Worm (Caenorhabditis elegans) whole organism, early embryonic: ENCODE results near the gene K09A11.1.

Source experiments
- B0310.2 ChIP-seq: sonication (generic microtip); optimal IDR thresholded peaks from 2 replicates; lab custom pipeline; 2016; ENCODE audit warnings: mild to moderate bottlenecking, missing genetic modification characterization, missing compliant biosample characterization
- F13C5.2 ChIP-seq: sonication (generic microtip); optimal IDR thresholded peaks from 2 replicates; lab custom pipeline; 2017; ENCODE audit warnings: mild to moderate bottlenecking, missing genetic modification characterization, inconsistent platforms, missing compliant biosample characterization
- aly-1 ChIP-seq: sonication (generic microtip); optimal IDR thresholded peaks from 2 replicates; lab custom pipeline; 2016; ENCODE audit warnings: missing genetic modification characterization, missing compliant biosample characterization
- ama-1 ChIP-seq: fragments of 150-350 bp; optimal IDR thresholded peaks from 2 replicates; lab custom pipeline; 2014
- ceh-13 ChIP-seq: fragments of 200-800 bp; sonication (Bioruptor generic); optimal IDR thresholded peaks from 2 replicates; lab custom pipeline; 2018; ENCODE audit warnings: mild to moderate bottlenecking, missing genetic modification characterization, missing compliant biosample characterization
- ceh-36 ChIP-seq: sonication (generic microtip); optimal IDR thresholded peaks from 2 replicates; lab custom pipeline; 2016; ENCODE audit warnings: missing genetic modification characterization, inconsistent platforms, missing compliant biosample characterization
- ets-7 ChIP-seq: sonication (generic microtip); optimal IDR thresholded peaks from 2 replicates; lab custom pipeline; 2016; ENCODE audit warnings: missing genotype, missing genetic modification characterization, missing compliant biosample characterization
- flt-1 ChIP-seq: fragments of 200-800 bp; sonication (Bioruptor generic); IDR thresholded peaks from 2 replicates; pipeline ENCODE4 v1.3.6; 2022; ENCODE audit warnings: missing genetic modification characterization, missing compliant biosample characterization
- hmbx-1 ChIP-seq: sonication (generic microtip); optimal IDR thresholded peaks from 2 replicates; lab custom pipeline; 2016; ENCODE audit warnings: mild to moderate bottlenecking, missing genetic modification characterization, missing compliant biosample characterization
- hmg-4 ChIP-seq: fragments of 200-800 bp; sonication (Bioruptor generic); optimal IDR thresholded peaks from 2 replicates; lab custom pipeline; 2018; ENCODE audit warnings: mild to moderate bottlenecking, missing genetic modification characterization, missing compliant biosample characterization
- hnd-1 ChIP-seq: sonication (generic microtip); optimal IDR thresholded peaks from 2 replicates; lab custom pipeline; 2016; ENCODE audit warnings: missing genetic modification characterization, missing compliant biosample characterization
- pes-1 ChIP-seq: fragments of 200-800 bp; sonication (Bioruptor generic); IDR thresholded peaks from 2 replicates; pipeline ENCODE4 v1.3.6; 2022; ENCODE audit warnings: missing genetic modification reagents, missing genetic modification characterization, missing compliant biosample characterization
- scrt-1 ChIP-seq: fragments of 200-800 bp; sonication (Bioruptor generic); IDR thresholded peaks from 2 replicates; pipeline ENCODE4 v1.3.6; 2022; ENCODE audit warnings: missing genetic modification characterization, missing compliant biosample characterization
- sea-1 ChIP-seq: fragments of 200-800 bp; sonication (Bioruptor generic); conservative IDR thresholded peaks from 2 replicates; pipeline ENCODE4 v1.3.6; 2022; ENCODE audit warnings: missing genetic modification characterization, missing compliant biosample characterization
- tbx-11 ChIP-seq: fragments of 200-800 bp; sonication (Bioruptor generic); IDR thresholded peaks from 2 replicates; pipeline ENCODE4 v1.3.6; 2022; ENCODE audit warnings: missing genetic modification characterization, missing compliant biosample characterization
- tbx-37 ChIP-seq: fragments of 200-800 bp; sonication (Bioruptor generic); conservative IDR thresholded peaks from 2 replicates; pipeline ENCODE4 v1.3.6; 2022; ENCODE audit warnings: missing genetic modification reagents, missing genetic modification characterization, missing compliant biosample characterization
- tra-4 ChIP-seq: sonication (generic microtip); optimal IDR thresholded peaks from 2 replicates; lab custom pipeline; 2017; ENCODE audit warnings: missing genetic modification characterization, missing compliant biosample characterization

Gene K09A11.1

ce11 chrX:13262195-13262594 lies at the start of gene K09A11.1:
K09A11.1 (plus strand) TSS chrX:13262495.
- TF ChIP-seq hmbx-1 (tag; lab: Kevin White, UChicago) (no peak), pes-1 (no peak), ceh-36 (tag; lab: Kevin White, UChicago) (no peak), ceh-13 (GFP tag; lab: Kevin White, UChicago) (no peak), scrt-1 (GFP tag; lab: Robert Waterston, UW) (no peak), tra-4 (no peak)

- TF ChIP-seq tbx-37 (GFP tag; lab: Robert Waterston, UW): no peak
- TF ChIP-seq hmbx-1 (tag; lab: Kevin White, UChicago): no peak
- TF ChIP-seq flt-1 (GFP tag; lab: Robert Waterston, UW): no peak
- no peak for TF ChIP-seq ceh-36 (tag; lab: Kevin White, UChicago)
These were observed 49.8 kb upstream of the K09A11.1 start for ce11 chrX:13212528-13212927.

DNA sequence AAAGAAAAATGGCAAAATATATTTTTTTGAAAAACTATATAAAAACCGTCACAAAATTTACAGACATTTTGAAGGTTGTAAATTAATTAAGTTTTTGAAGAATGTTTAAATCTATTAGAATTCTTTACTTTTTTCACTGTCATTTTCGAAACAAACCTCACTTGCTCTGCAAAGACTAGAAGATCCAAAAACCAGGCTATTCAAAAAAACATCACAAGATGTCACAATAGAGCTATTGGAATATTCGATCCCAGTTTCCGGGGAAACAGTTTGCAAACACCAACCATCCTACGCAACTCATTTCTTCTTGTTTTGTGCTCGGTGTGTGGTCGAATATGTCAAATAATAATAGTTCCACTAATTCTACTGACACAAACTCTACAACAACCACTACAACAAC lies 45.5 kb upstream of the K09A11.1 start, which contains the start of gene R12H7.4:
TSS of gene R12H7.4 (plus strand) at position 301 of the 400 bp plus-strand sequence.
- no peak for TF ChIP-seq ama-1 (lab: Kevin White, UChicago)
- TF ChIP-seq tbx-11: no peak
- TF ChIP-seq ceh-13 (GFP tag; lab: Kevin White, UChicago): no peak
- TF ChIP-seq hmbx-1 (tag; lab: Kevin White, UChicago): no peak
- no peak for TF ChIP-seq tbx-37 (GFP tag; lab: Robert Waterston, UW)
- no peak for TF ChIP-seq sea-1 (GFP tag; lab: Robert Waterston, UW)
- no peak for TF ChIP-seq hmg-4 (GFP tag; lab: Kevin White, UChicago)
- no peak for TF ChIP-seq aly-1 (tag; lab: Kevin White, UChicago)
- no peak for TF ChIP-seq ceh-36 (tag; lab: Kevin White, UChicago)
- no peak for TF ChIP-seq ets-7 (tag; lab: Kevin White, UChicago)
- TF ChIP-seq tra-4: no peak
- TF ChIP-seq flt-1 (GFP tag; lab: Robert Waterston, UW): no peak
- TF ChIP-seq pes-1: no peak
- no peak for TF ChIP-seq F13C5.2 (tag; lab: Kevin White, UChicago)
- no peak for TF ChIP-seq B0310.2 (tag; lab: Kevin White, UChicago)
- TF ChIP-seq hnd-1 (tag; lab: Kevin White, UChicago): no peak
- no peak for TF ChIP-seq scrt-1 (GFP tag; lab: Robert Waterston, UW)

DNA sequence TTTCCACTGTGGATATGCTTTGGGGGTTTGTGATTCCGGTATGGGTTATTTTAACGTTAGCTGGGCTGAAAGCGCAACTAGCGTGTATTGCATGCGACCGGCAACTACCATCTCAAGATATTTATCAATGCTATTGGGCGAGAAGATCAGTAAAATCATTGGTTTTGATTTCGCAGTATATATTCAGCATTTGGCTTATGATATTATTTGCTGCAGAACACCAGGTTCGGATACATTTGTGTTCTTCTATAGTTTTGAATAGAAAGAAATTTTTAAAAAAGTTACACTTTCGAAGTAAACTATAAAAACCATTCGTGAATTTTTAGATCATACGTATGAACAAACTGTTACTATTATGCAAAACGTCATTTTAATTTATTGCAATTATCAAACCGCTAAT lies 44.4 kb upstream of the K09A11.1 start:
- TF ChIP-seq hmg-4 (GFP tag; lab: Kevin White, UChicago): no peak

DNA sequence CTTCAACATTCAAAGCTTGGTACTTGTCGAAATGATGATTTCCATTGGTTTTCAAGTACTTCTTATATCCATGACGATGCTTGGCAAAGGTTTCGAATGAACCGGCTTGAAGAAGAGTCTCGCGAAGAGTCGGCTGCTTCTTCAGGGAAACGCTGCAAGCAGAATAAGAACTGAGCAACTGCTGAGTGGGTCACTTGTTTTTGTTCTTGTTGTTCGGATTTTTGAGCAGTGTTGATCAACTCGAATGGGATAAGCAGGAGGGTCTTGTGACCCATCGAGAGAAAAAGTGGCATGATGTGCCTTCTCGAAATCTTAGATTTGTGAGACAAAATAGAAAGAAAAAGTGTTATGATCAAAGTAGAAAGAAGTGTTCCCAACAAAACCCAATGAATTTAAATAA lies 41.7 kb upstream of the K09A11.1 start:
- TF ChIP-seq F13C5.2 (tag; lab: Kevin White, UChicago): no peak
- TF ChIP-seq sea-1 (GFP tag; lab: Robert Waterston, UW): no peak
- no peak for TF ChIP-seq ets-7 (tag; lab: Kevin White, UChicago)
- no peak for TF ChIP-seq hnd-1 (tag; lab: Kevin White, UChicago)
- no peak for TF ChIP-seq hmbx-1 (tag; lab: Kevin White, UChicago)
- TF ChIP-seq pes-1: no peak
- no peak for TF ChIP-seq tbx-11
- TF ChIP-seq scrt-1 (GFP tag; lab: Robert Waterston, UW): no peak
- no peak for TF ChIP-seq hmg-4 (GFP tag; lab: Kevin White, UChicago)
- no peak for TF ChIP-seq ceh-36 (tag; lab: Kevin White, UChicago)

DNA sequence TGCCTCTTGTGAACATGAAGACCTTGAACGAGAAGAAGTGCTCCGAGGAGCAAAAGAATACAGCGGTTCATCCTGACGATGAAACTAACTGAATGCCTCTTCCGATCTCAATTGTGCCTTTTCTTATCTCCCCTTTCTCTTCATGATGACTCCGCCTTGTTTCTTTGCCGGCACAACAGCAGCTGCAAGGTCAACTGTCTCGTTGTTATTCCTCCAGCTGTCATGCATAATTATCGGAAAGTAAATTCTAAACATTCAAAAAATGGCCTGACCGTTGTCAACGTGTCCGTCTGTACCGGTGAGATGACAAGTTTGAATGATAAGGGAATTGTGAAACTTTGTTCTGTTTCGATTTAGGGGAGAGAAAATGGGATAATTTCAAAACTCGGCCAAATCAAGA lies 40.9 kb upstream of the K09A11.1 start, which contains the start of gene asp-4:
TSS of gene asp-4 (minus strand) at position 106 of the 400 bp plus-strand sequence.
- TF ChIP-seq tra-4 (no peak), aly-1 (tag; lab: Kevin White, UChicago) (no peak), sea-1 (GFP tag; lab: Robert Waterston, UW) (no peak), B0310.2 (tag; lab: Kevin White, UChicago) (no peak), hmbx-1 (tag; lab: Kevin White, UChicago) (no peak), ama-1 (lab: Kevin White, UChicago) (no peak), ceh-36 (tag; lab: Kevin White, UChicago) (no peak), tbx-11 (no peak), flt-1 (GFP tag; lab: Robert Waterston, UW) (no peak), F13C5.2 (tag; lab: Kevin White, UChicago) (no peak), pes-1 (no peak), ets-7 (tag; lab: Kevin White, UChicago) (no peak), hmg-4 (GFP tag; lab: Kevin White, UChicago) (no peak), hnd-1 (tag; lab: Kevin White, UChicago) (no peak), ceh-13 (GFP tag; lab: Kevin White, UChicago) (no peak), tbx-37 (GFP tag; lab: Robert Waterston, UW) (no peak), scrt-1 (GFP tag; lab: Robert Waterston, UW) (no peak)

- TF ChIP-seq sea-1 (GFP tag; lab: Robert Waterston, UW) (no peak), hnd-1 (tag; lab: Kevin White, UChicago) (no peak), hmbx-1 (tag; lab: Kevin White, UChicago) (no peak), flt-1 (GFP tag; lab: Robert Waterston, UW) (no peak), B0310.2 (tag; lab: Kevin White, UChicago) (no peak)
These were observed 38.9 kb upstream of the K09A11.1 start, which contains the start of gene skr-20 for ce11 chrX:13223437-13223836. skr-20 (minus strand) TSS chrX:13223537.

ce11 chrX:13224608-13225007 lies 37.7 kb upstream of the K09A11.1 start, which contains the start of gene skr-19:
skr-19 (minus strand) TSS chrX:13224708.
- no peak for TF ChIP-seq sea-1 (GFP tag; lab: Robert Waterston, UW)
- TF ChIP-seq ceh-13 (GFP tag; lab: Kevin White, UChicago): no peak
- TF ChIP-seq ceh-36 (tag; lab: Kevin White, UChicago): no peak
- TF ChIP-seq scrt-1 (GFP tag; lab: Robert Waterston, UW): no peak
- no peak for TF ChIP-seq tra-4
- TF ChIP-seq hmbx-1 (tag; lab: Kevin White, UChicago): no peak
- no peak for TF ChIP-seq hnd-1 (tag; lab: Kevin White, UChicago)
- no peak for TF ChIP-seq ama-1 (lab: Kevin White, UChicago)
- no peak for TF ChIP-seq hmg-4 (GFP tag; lab: Kevin White, UChicago)
- no peak for TF ChIP-seq tbx-37 (GFP tag; lab: Robert Waterston, UW)
- no peak for TF ChIP-seq F13C5.2 (tag; lab: Kevin White, UChicago)
- no peak for TF ChIP-seq flt-1 (GFP tag; lab: Robert Waterston, UW)
- TF ChIP-seq B0310.2 (tag; lab: Kevin White, UChicago): no peak
- TF ChIP-seq pes-1: no peak
- no peak for TF ChIP-seq aly-1 (tag; lab: Kevin White, UChicago)
